Fruit fly (Drosophila melanogaster) whole organism, embryonic: ENCODE data around the gene Sdhaf3.

Source experiments
- CG10543 ChIP-seq: fragments of 200-800 bp; sonication (Bioruptor generic); optimal IDR thresholded peaks from 3 replicates; lab custom pipeline; 2017; ENCODE audit warnings: missing biosample characterization, mild to moderate bottlenecking, missing genetic modification characterization, moderate library complexity
- CG11504 ChIP-seq: fragments of 200-800 bp; sonication (Bioruptor generic); optimal IDR thresholded peaks from 3 replicates; lab custom pipeline; 2019; ENCODE audit warnings: missing biosample characterization, mild to moderate bottlenecking, missing genetic modification characterization, moderate library complexity
- CG13624 ChIP-seq: fragments of 200-800 bp; sonication (Bioruptor generic); optimal IDR thresholded peaks from 2 replicates; lab custom pipeline; 2016; ENCODE audit warnings: missing biosample characterization, missing genetic modification characterization
- CG1529 ChIP-seq: fragments of 200-800 bp; sonication (Bioruptor generic); optimal IDR thresholded peaks from 3 replicates; lab custom pipeline; 2018; ENCODE audit warnings: missing biosample characterization, missing genetic modification characterization
- CG17328 ChIP-seq: fragments of 200-800 bp; sonication (Bioruptor generic); IDR thresholded peaks from 2 replicates; pipeline ENCODE4 v1.3.6; 2022; ENCODE audit warnings: missing biosample characterization, missing genetic modification characterization
- CG17912 ChIP-seq: fragments of 200-800 bp; sonication (Bioruptor generic); optimal IDR thresholded peaks from 2 replicates; lab custom pipeline; 2018; ENCODE audit warnings: missing biosample characterization, mild to moderate bottlenecking, missing genetic modification characterization
- CG33557 ChIP-seq: fragments of 200-800 bp; sonication (Bioruptor generic); optimal IDR thresholded peaks from 2 replicates; lab custom pipeline; 2019; ENCODE audit warnings: missing biosample characterization, mild to moderate bottlenecking, missing genetic modification characterization, moderate library complexity
- CG4328 ChIP-seq: fragments of 200-800 bp; sonication (Bioruptor generic); optimal IDR thresholded peaks from 3 replicates; lab custom pipeline; 2017; ENCODE audit warnings: missing biosample characterization, missing genetic modification reagents, missing genetic modification characterization
- CG4424 ChIP-seq: fragments of 200-800 bp; sonication (Bioruptor generic); optimal IDR thresholded peaks from 3 replicates; lab custom pipeline; 2016; ENCODE audit warnings: missing biosample characterization, missing genetic modification characterization
- CG5180 ChIP-seq: fragments of 200-800 bp; sonication (Bioruptor generic); optimal IDR thresholded peaks from 3 replicates; lab custom pipeline; 2017; ENCODE audit warnings: missing biosample characterization, missing genetic modification characterization, mild to moderate bottlenecking, moderate library complexity, missing genetic modification reagents
- CG6254 ChIP-seq: fragments of 200-800 bp; sonication (Bioruptor generic); optimal IDR thresholded peaks from 3 replicates; lab custom pipeline; 2017; ENCODE audit warnings: mild to moderate bottlenecking, missing biosample characterization, missing genetic modification reagents, missing genetic modification characterization
- CG6689 ChIP-seq: fragments of 200-800 bp; sonication (Bioruptor generic); IDR thresholded peaks from 2 replicates; pipeline ENCODE4 v1.3.6; 2022; ENCODE audit warnings: missing biosample characterization, missing genetic modification characterization
- CG7372 ChIP-seq: fragments of 200-800 bp; sonication (Bioruptor generic); IDR thresholded peaks from 2 replicates; pipeline ENCODE4 v1.3.6; 2022; ENCODE audit warnings: missing biosample characterization, missing genetic modification characterization
- CG7556 ChIP-seq: fragments of 200-800 bp; sonication (Bioruptor generic); optimal IDR thresholded peaks from 2 replicates; lab custom pipeline; 2017; ENCODE audit warnings: missing biosample characterization, mild to moderate bottlenecking, missing genetic modification characterization
- CG8281 ChIP-seq: fragments of 200-800 bp; sonication (Bioruptor generic); optimal IDR thresholded peaks from 2 replicates; lab custom pipeline; 2018; ENCODE audit warnings: missing biosample characterization, mild to moderate bottlenecking, missing genetic modification characterization, moderate library complexity
- CG8944 ChIP-seq: fragments of 200-800 bp; sonication (Bioruptor generic); optimal IDR thresholded peaks from 3 replicates; lab custom pipeline; 2016; ENCODE audit warnings: missing biosample characterization, missing genetic modification characterization
- CoRest ChIP-seq: fragments of 200-800 bp; sonication (Bioruptor generic); optimal IDR thresholded peaks from 3 replicates; lab custom pipeline; 2018; ENCODE audit warnings: missing biosample characterization, mild to moderate bottlenecking, missing genetic modification characterization, moderate library complexity
- D19B ChIP-seq: fragments of 200-800 bp; sonication (Bioruptor generic); optimal IDR thresholded peaks from 2 replicates; lab custom pipeline; 2017; ENCODE audit warnings: missing biosample characterization, mild to moderate bottlenecking, missing genetic modification characterization
- Dref ChIP-seq: fragments of 200-800 bp; sonication (Bioruptor generic); IDR thresholded peaks from 2 replicates; pipeline ENCODE4 v1.3.6; 2022; ENCODE audit warnings: missing biosample characterization, missing genetic modification characterization
- Drgx ChIP-seq: fragments of 200-800 bp; sonication (Bioruptor generic); IDR thresholded peaks from 2 replicates; pipeline ENCODE4 v1.3.6; 2022; ENCODE audit warnings: missing biosample characterization, missing genetic modification characterization
- E2f2 ChIP-seq: fragments of 200-800 bp; sonication (Bioruptor generic); IDR thresholded peaks from 2 replicates; pipeline ENCODE4 v1.3.6; 2022; ENCODE audit warnings: missing biosample characterization, missing genetic modification characterization
- Ets65A ChIP-seq: fragments of 200-800 bp; sonication (Bioruptor generic); peaks from one replicate; lab custom pipeline; 2016; ENCODE audit warnings: missing biosample characterization, missing genetic modification characterization
- Fer3 ChIP-seq: fragments of 200-800 bp; sonication (Bioruptor generic); optimal IDR thresholded peaks from 2 replicates; lab custom pipeline; 2018; ENCODE audit warnings: missing biosample characterization, mild to moderate bottlenecking, missing genetic modification characterization, moderate library complexity
- Hey ChIP-seq: fragments of 200-800 bp; sonication (Bioruptor generic); optimal IDR thresholded peaks from 3 replicates; lab custom pipeline; 2018; ENCODE audit warnings: missing biosample characterization, mild to moderate bottlenecking, missing genetic modification characterization
- Hr51 ChIP-seq, 2 experiments: fragments of 200-800 bp; sonication (Bioruptor generic); optimal IDR thresholded peaks; 2 replicates in 1 of 2; 3 replicates in 1 of 2; lab custom pipeline; 2016 to 2018; ENCODE audit warnings: missing biosample characterization in 2 of 2, missing genetic modification characterization in 2 of 2, mild to moderate bottlenecking in 1 of 2, moderate library complexity in 1 of 2
- Jarid2 ChIP-seq: fragments of 200-800 bp; sonication (Bioruptor generic); optimal IDR thresholded peaks from 3 replicates; lab custom pipeline; 2017; ENCODE audit warnings: mild to moderate bottlenecking, missing biosample characterization, missing genetic modification reagents, missing genetic modification characterization
- Med ChIP-seq: fragments of 200-800 bp; sonication (Bioruptor generic); peaks from one replicate; lab custom pipeline; 2016; ENCODE audit warnings: missing biosample characterization, missing genetic modification characterization, mild to moderate bottlenecking, inconsistent platforms, moderate library complexity
- Neu2 ChIP-seq: fragments of 200-800 bp; sonication (Bioruptor generic); optimal IDR thresholded peaks from 3 replicates; lab custom pipeline; 2016; ENCODE audit warnings: missing biosample characterization, missing genetic modification characterization, borderline replicate concordance
- Nf-YA ChIP-seq: fragments of 200-800 bp; sonication (Bioruptor generic); IDR thresholded peaks from 2 replicates; pipeline ENCODE4 v1.3.6; 2022; ENCODE audit warnings: missing biosample characterization, missing genetic modification characterization
- NfI ChIP-seq: fragments of 200-800 bp; sonication (Bioruptor generic); optimal IDR thresholded peaks from 3 replicates; lab custom pipeline; 2018; ENCODE audit warnings: missing biosample characterization, mild to moderate bottlenecking, missing genetic modification characterization, moderate library complexity
- Rx ChIP-seq: fragments of 200-800 bp; sonication (Bioruptor generic); IDR thresholded peaks from 2 replicates; pipeline ENCODE4 v1.3.6; 2022; ENCODE audit warnings: missing biosample characterization, missing genetic modification characterization
- Sox102F ChIP-seq: fragments of 200-800 bp; sonication (Bioruptor generic); optimal IDR thresholded peaks from 2 replicates; lab custom pipeline; 2018; ENCODE audit warnings: missing biosample characterization, mild to moderate bottlenecking, missing genetic modification characterization, moderate library complexity
- Xrp1 ChIP-seq: fragments of 200-800 bp; sonication (Bioruptor generic); IDR thresholded peaks from 2 replicates; pipeline ENCODE4 v1.3.6; 2022; ENCODE audit warnings: missing biosample characterization, missing genetic modification characterization
- bbx ChIP-seq: fragments of 200-800 bp; sonication (Bioruptor generic); IDR thresholded peaks from 2 replicates; pipeline ENCODE4 v1.3.6; 2022; ENCODE audit warnings: missing biosample characterization, missing genetic modification characterization; ENCODE audit not compliant: partially characterized antibody
- ci ChIP-seq: fragments of 200-800 bp; sonication (Bioruptor generic); IDR thresholded peaks from 3 replicates; pipeline ENCODE4 v1.3.6; 2022; ENCODE audit warnings: missing biosample characterization, missing genetic modification characterization
- dati ChIP-seq: fragments of 200-800 bp; sonication (Bioruptor generic); IDR thresholded peaks from 2 replicates; pipeline ENCODE4 v1.3.6; 2022; ENCODE audit warnings: missing biosample characterization, missing genetic modification characterization
- ems ChIP-seq: fragments of 200-800 bp; sonication (Bioruptor generic); optimal IDR thresholded peaks from 3 replicates; lab custom pipeline; 2016; ENCODE audit warnings: missing biosample characterization, missing genetic modification characterization
- gfzf ChIP-seq: fragments of 200-800 bp; sonication (Bioruptor generic); optimal IDR thresholded peaks from 2 replicates; lab custom pipeline; 2016; ENCODE audit warnings: missing biosample characterization, mild to moderate bottlenecking, missing genetic modification characterization, moderate library complexity
- gt ChIP-seq: fragments of 200-800 bp; sonication (Bioruptor generic); IDR thresholded peaks from 2 replicates; pipeline ENCODE4 v1.3.6; 2022; ENCODE audit warnings: missing biosample characterization, missing genetic modification characterization
- mld ChIP-seq: fragments of 200-800 bp; sonication (Bioruptor generic); IDR thresholded peaks from 3 replicates; pipeline ENCODE4 v1.3.6; 2022; ENCODE audit warnings: missing biosample characterization, missing genetic modification characterization; ENCODE audit not compliant: partially characterized antibody
- onecut ChIP-seq: fragments of 200-800 bp; sonication (Bioruptor generic); IDR thresholded peaks from 2 replicates; pipeline ENCODE4 v1.3.6; 2022; ENCODE audit warnings: missing biosample characterization, missing genetic modification characterization
- otp ChIP-seq: fragments of 200-800 bp; sonication (Bioruptor generic); IDR thresholded peaks from 3 replicates; pipeline ENCODE4, ENCODE4 v1.3.6; 2022; ENCODE audit warnings: missing biosample characterization, missing genetic modification characterization
- phol ChIP-seq: fragments of 200-800 bp; sonication (Bioruptor generic); optimal IDR thresholded peaks from 3 replicates; lab custom pipeline; 2018; ENCODE audit warnings: missing biosample characterization, mild to moderate bottlenecking, missing genetic modification characterization, moderate library complexity
- pnt ChIP-seq: fragments of 200-800 bp; sonication (Bioruptor generic); optimal IDR thresholded peaks from 3 replicates; lab custom pipeline; 2016; ENCODE audit warnings: missing biosample characterization, missing genetic modification characterization
- slbo ChIP-seq: fragments of 200-800 bp; sonication (Bioruptor generic); IDR thresholded peaks from 2 replicates; pipeline ENCODE4 v1.3.6; 2022; ENCODE audit warnings: missing biosample characterization, missing genetic modification characterization
- sr ChIP-seq: fragments of 200-800 bp; sonication (Bioruptor generic); IDR thresholded peaks from 3 replicates; pipeline ENCODE4 v1.3.6; 2022; ENCODE audit warnings: missing biosample characterization, missing genetic modification characterization
- ssp ChIP-seq: fragments of 200-800 bp; sonication (Bioruptor generic); IDR thresholded peaks from 2 replicates; pipeline ENCODE4 v1.3.6; 2022; ENCODE audit warnings: missing biosample characterization, missing genetic modification characterization
- tap ChIP-seq: fragments of 200-800 bp; optimal IDR thresholded peaks from 3 replicates; lab custom pipeline; 2019; ENCODE audit warnings: missing biosample characterization, mild to moderate bottlenecking, missing genetic modification characterization, moderate library complexity
- tgo ChIP-seq: fragments of 200-800 bp; sonication (Bioruptor generic); IDR thresholded peaks from 3 replicates; pipeline ENCODE4 v1.3.6; 2022; ENCODE audit warnings: missing biosample characterization, missing genetic modification characterization
- toy ChIP-seq: fragments of 200-800 bp; sonication (Bioruptor generic); IDR thresholded peaks from 2 replicates; pipeline ENCODE4 v1.3.6; 2022; ENCODE audit warnings: missing biosample characterization, missing genetic modification characterization
- zen2 ChIP-seq: fragments of 200-800 bp; sonication (Bioruptor generic); IDR thresholded peaks from 3 replicates; pipeline ENCODE4 v1.3.6; 2022; ENCODE audit warnings: missing biosample characterization, missing genetic modification characterization; ENCODE audit not compliant: partially characterized antibody
- zfh1 ChIP-seq: fragments of 200-800 bp; sonication (Bioruptor generic); IDR thresholded peaks from 3 replicates; pipeline ENCODE4 v1.3.6; 2022; ENCODE audit warnings: missing biosample characterization, missing genetic modification characterization

Gene Sdhaf3

dm6 chr3R:16496209-16496608 is 14.0 kb upstream of the Sdhaf3 start (continued):
- TF ChIP-seq NfI (GFP tag; lab: Kevin White, UChicago) = peak; percentile 26
- TF ChIP-seq CG17328 (GFP tag; lab: Robert Waterston, UW) = peak; percentile 46
- TF ChIP-seq CG10543 = no peak
- peak; percentile 79 for TF ChIP-seq Sox102F (GFP tag; lab: Kevin White, UChicago)
- TF ChIP-seq CG6254 = peak; percentile 35
- peak; percentile 81 for TF ChIP-seq CG11504 (tag; lab: Kevin White, UChicago)
- TF ChIP-seq CG5180 (GFP tag; lab: Kevin White, UChicago) = peak; percentile 59
- TF ChIP-seq CG1529 (GFP tag; lab: Kevin White, UChicago) = peak; percentile 55
- peak; percentile 62 for TF ChIP-seq CoRest (tag; lab: Kevin White, UChicago)
- no peak for TF ChIP-seq Xrp1 (GFP tag; lab: Robert Waterston, UW)
- 0 out of 2 replicates have a peak, but pooled peaks have one; percentile 36 for TF ChIP-seq Rx (GFP tag; lab: Robert Waterston, UW)
- peak; percentile 68 for TF ChIP-seq CG6689 (GFP tag; lab: Robert Waterston, UW)
- TF ChIP-seq pnt (GFP tag; lab: Kevin White, UChicago) = peak; percentile 3
- TF ChIP-seq zfh1 (GFP tag; lab: Robert Waterston, UW) = peak; percentile 46; the same call in 1 of the 3 replicates
- TF ChIP-seq D19B (GFP tag; lab: Kevin White, UChicago) = no peak
- TF ChIP-seq CG8281 = peak; percentile 14
- peak; percentile 32 for TF ChIP-seq CG4328
- TF ChIP-seq sr = peak; percentile 64; the same call in 2 of the 3 replicates
- TF ChIP-seq ssp (GFP tag; lab: Robert Waterston, UW) = peak; percentile 14; the same call in 1 of the 2 replicates
- TF ChIP-seq onecut (GFP tag; lab: Robert Waterston, UW) = 0 out of 2 replicates have a peak, but pooled peaks have one; percentile 21
- no peak for TF ChIP-seq CG33557
- no peak for TF ChIP-seq ems (GFP tag; lab: Kevin White, UChicago)
- peak; percentile 77 for TF ChIP-seq phol (tag; lab: Kevin White, UChicago)
- no peak for TF ChIP-seq toy (GFP tag; lab: Robert Waterston, UW)
- no peak for TF ChIP-seq CG13624 (GFP tag; lab: Kevin White, UChicago)
- no peak for TF ChIP-seq dati (GFP tag; lab: Robert Waterston, UW)
- no peak for TF ChIP-seq CG17912 (GFP tag; lab: Kevin White, UChicago)
- peak; percentile 4 for TF ChIP-seq Jarid2 (GFP tag; lab: Kevin White, UChicago)
- TF ChIP-seq zen2 (GFP tag; lab: Robert Waterston, UW) = no peak
- TF ChIP-seq Neu2 = no peak
- peak; percentile 39; the same call in 1 of the 2 replicates for TF ChIP-seq E2f2 (GFP tag; lab: Robert Waterston, UW)
- 0 out of 3 replicates have a peak, but pooled peaks have one; percentile 39 for TF ChIP-seq ci
- 0 out of 3 replicates have a peak, but pooled peaks have one; percentile 22 for TF ChIP-seq otp (GFP tag; lab: Robert Waterston, UW)
- peak; percentile 52 for TF ChIP-seq CG7556 (GFP tag; lab: Kevin White, UChicago)
- TF ChIP-seq Hr51 (GFP tag; optimal IDR thresholded peaks at IDR 0.05; lab: Kevin White, UChicago) = peak in 1 of 2 experiments; percentile 80
- TF ChIP-seq CG4424 (GFP tag; lab: Kevin White, UChicago) = peak; percentile 15
- peak; percentile 78 for TF ChIP-seq Drgx

dm6 chr3R:16495322-16495721 is 13.1 kb upstream of the Sdhaf3 start, which contains the start of gene Cad89D:
TSS of gene Cad89D (minus strand) at chr3R:16495422.
- no peak for TF ChIP-seq gfzf
- peak; percentile 18 for TF ChIP-seq Med (GFP tag; lab: Kevin White, UChicago)
- TF ChIP-seq CG17912 (GFP tag; lab: Kevin White, UChicago) = no peak
- no peak for TF ChIP-seq CG8944 (GFP tag; lab: Kevin White, UChicago)
- TF ChIP-seq CG7372 (GFP tag; lab: Robert Waterston, UW) = no peak
- TF ChIP-seq Dref = no peak
- no peak for TF ChIP-seq Hey
- no peak for TF ChIP-seq Nf-YA (GFP tag; lab: Robert Waterston, UW)
- TF ChIP-seq Fer3 (tag; lab: Kevin White, UChicago) = no peak
- TF ChIP-seq bbx = no peak
- no peak for TF ChIP-seq mld (GFP tag; lab: Robert Waterston, UW)
- TF ChIP-seq gt = no peak
- peak; percentile 47 for TF ChIP-seq Ets65A
- no peak for TF ChIP-seq Jarid2 (GFP tag; lab: Kevin White, UChicago)
- no peak for TF ChIP-seq tgo (GFP tag; lab: Robert Waterston, UW)
- TF ChIP-seq tap (tag; lab: Kevin White, UChicago) = no peak
- no peak for TF ChIP-seq slbo (GFP tag; lab: Robert Waterston, UW)
